Fruit fly (Drosophila melanogaster): ENCODE measurements around the gene CG32112.

Gene CG32112

dm6 chr3L:12749567-12750535, 8.3 kb downstream of the CG32112 start, which contains the start of the genes Klc and CG10984 (continued):
- TF ChIP-seq CG14860 (GFP tag; IDR thresholded peaks at IDR 0.05; ENCODE audit: partially characterized antibody) (no peak), CG31388 (GFP tag; optimal IDR thresholded peaks at IDR 0.05) (no peak), gt (GFP tag; IDR thresholded peaks at IDR 0.05) (no peak), luna (GFP tag; optimal IDR thresholded peaks at IDR 0.05) (peak; percentile 40), Dbx (GFP tag; IDR thresholded peaks at IDR 0.05) (peak; percentile 81; the same call in 2 of the 3 replicates), Lim3 (GFP tag; IDR thresholded peaks at IDR 0.05) (no peak), Asciz (GFP tag; optimal IDR thresholded peaks at IDR 0.05) (peak; percentile 51), dmrt11E (tag; optimal IDR thresholded peaks at IDR 0.05) (no peak), bsh (GFP tag; optimal IDR thresholded peaks at IDR 0.05) (peak; percentile 64 to 66), lbe (GFP tag; optimal IDR thresholded peaks at IDR 0.05) (peak; percentile 30), CG12155 (GFP tag; optimal IDR thresholded peaks at IDR 0.05) (peak; percentile 18), CG10209 (GFP tag; optimal IDR thresholded peaks at IDR 0.05) (peak; percentile 27), CG18262 (tag; optimal IDR thresholded peaks at IDR 0.05) (peak; percentile 65), GATAe (GFP tag; conservative IDR thresholded peaks at IDR 0.05) (no peak; the same call in 1 of the 2 replicates), CG7786 (GFP tag; optimal IDR thresholded peaks at IDR 0.05) (peak; percentile 66), tup (GFP tag; optimal IDR thresholded peaks at IDR 0.05) (no peak), danr (GFP tag; IDR thresholded peaks at IDR 0.05) (peak; percentile 54; the same call in 1 of the 2 replicates), NK7.1 (GFP tag; optimal IDR thresholded peaks at IDR 0.05) (peak; percentile 45), zf30C (GFP tag; optimal IDR thresholded peaks at IDR 0.05) (peak; percentile 71), Dref (GFP tag; IDR thresholded peaks at IDR 0.05) (no peak), Xrp1 (GFP tag; IDR thresholded peaks at IDR 0.05) (peak; percentile 59), Opbp (GFP tag; IDR thresholded peaks at IDR 0.05; ENCODE audit: partially characterized antibody) (0 out of 3 replicates have a peak, but pooled peaks have one; percentile 4), CG7745 (tag; optimal IDR thresholded peaks at IDR 0.05) (no peak), CG15479 (GFP tag; optimal IDR thresholded peaks at IDR 0.05) (no peak), tll (GFP tag; optimal IDR thresholded peaks at IDR 0.05) (no peak), lab (GFP tag; optimal IDR thresholded peaks at IDR 0.05) (no peak), dm (GFP tag; optimal IDR thresholded peaks at IDR 0.05) (peak; percentile 29), CG3726 (GFP tag; IDR thresholded peaks at IDR 0.05) (no peak; the same call in 2 of the 3 replicates), CG16863 (GFP tag; optimal IDR thresholded peaks at IDR 0.05) (peak; percentile 48), scrt (GFP tag; optimal IDR thresholded peaks at IDR 0.05) (no peak), CG15601 (tag; optimal IDR thresholded peaks at IDR 0.05) (no peak), Atf6 (GFP tag; IDR thresholded peaks at IDR 0.05) (peak; percentile 74), yki (optimal IDR thresholded peaks at IDR 0.05) (no peak), CG3407 (GFP tag; optimal IDR thresholded peaks at IDR 0.05) (peak; percentile 11), Meics (GFP tag; optimal IDR thresholded peaks at IDR 0.05) (no peak), CG7963 (GFP tag; IDR thresholded peaks at IDR 0.05; ENCODE audit: partially characterized antibody) (no peak), CG10431 (GFP tag; optimal IDR thresholded peaks at IDR 0.05) (no peak), slbo (GFP tag; IDR thresholded peaks at IDR 0.05) (no peak; the same call in 1 of the 2 replicates), CG10274 (GFP tag; optimal IDR thresholded peaks at IDR 0.05) (no peak), CG14441 (GFP tag; IDR thresholded peaks at IDR 0.05) (peak; percentile 76), grau (tag; optimal IDR thresholded peaks at IDR 0.05) (peak; percentile 52), CG6854 (GFP tag; optimal IDR thresholded peaks at IDR 0.05) (no peak), lilli (GFP tag; optimal IDR thresholded peaks at IDR 0.05) (peak; percentile 74), shn (GFP tag; optimal IDR thresholded peaks at IDR 0.05) (peak; percentile 65), Oli (tag; optimal IDR thresholded peaks at IDR 0.05) (no peak), Kr (GFP tag; optimal IDR thresholded peaks at IDR 0.05) (no peak), lmd (GFP tag; IDR thresholded peaks at IDR 0.05) (no peak), odd (GFP tag; optimal IDR thresholded peaks at IDR 0.05) (no peak)
